Worm (Caenorhabditis elegans): ENCODE results near the gene ZK813.2.

DNA sequence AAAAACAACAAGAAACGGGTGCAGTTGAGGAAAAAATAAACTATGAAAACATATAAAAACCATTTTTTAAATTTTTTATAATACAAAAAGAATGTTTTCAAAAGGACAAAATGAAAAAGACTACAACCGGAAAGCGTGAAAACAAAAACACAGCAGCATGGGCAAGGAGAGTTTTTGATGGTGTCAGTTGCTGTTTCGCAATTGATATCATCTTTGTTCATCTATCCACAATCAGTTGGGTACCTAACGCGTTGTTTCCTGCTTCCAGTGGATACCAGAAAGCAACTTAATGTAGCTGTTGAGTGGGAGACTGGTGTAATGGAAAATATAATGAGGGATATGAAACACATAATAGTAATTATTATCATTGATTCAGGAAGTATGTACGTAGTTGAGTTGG is 3.8 kb upstream of the ZK813.2 start:
- no peak for TF ChIP-seq nhr-237 (tag; optimal IDR thresholded peaks at IDR 0.05)
- no peak for TF ChIP-seq nhr-77 (tag; optimal IDR thresholded peaks at IDR 0.05)
- TF ChIP-seq snpc-4 (tag; optimal IDR thresholded peaks at IDR 0.05) = no peak
- TF ChIP-seq unc-62 (GFP tag; optimal IDR thresholded peaks at IDR 0.05) = no peak
- no peak for TF ChIP-seq C16A3.4 (tag; optimal IDR thresholded peaks at IDR 0.05)

All from whole organism, L1 larva.